Worm (Caenorhabditis elegans) whole organism, L3 larva: ENCODE data around the gene K01A6.6.

Experiments
- R02D3.7 ChIP-seq: fragments of 150-350 bp; optimal IDR thresholded peaks from 2 replicates; lab custom pipeline; 2014; ENCODE audit warnings: missing biosample characterization, missing genetic modification characterization
- ZK546.5 ChIP-seq: sonication (generic microtip); optimal IDR thresholded peaks from 2 replicates; lab custom pipeline; 2017; ENCODE audit warnings: missing biosample characterization, missing genetic modification characterization
- aly-2 ChIP-seq: fragments of 150-350 bp; optimal IDR thresholded peaks from 2 replicates; lab custom pipeline; 2014; ENCODE audit warnings: missing biosample characterization, missing genetic modification characterization
- ama-1 ChIP-seq: fragments of 150-350 bp; optimal IDR thresholded peaks from 2 replicates; lab custom pipeline; 2018
- ceh-16 ChIP-seq: sonication (generic microtip); optimal IDR thresholded peaks from 2 replicates; lab custom pipeline; 2017; ENCODE audit warnings: missing biosample characterization, missing genetic modification characterization
- egl-27 ChIP-seq: sonication (generic microtip); optimal IDR thresholded peaks from 4 replicates; lab custom pipeline; 2017; ENCODE audit warnings: missing biosample characterization, missing genetic modification reagents, missing genetic modification characterization
- egl-5 ChIP-seq: fragments of 150-350 bp; optimal IDR thresholded peaks from 2 replicates; lab custom pipeline; 2017; ENCODE audit warnings: missing biosample characterization, missing genetic modification reagents, missing genetic modification characterization, inconsistent platforms
- elt-1 ChIP-seq: fragments of 150-350 bp; optimal IDR thresholded peaks from 2 replicates; lab custom pipeline; 2014; ENCODE audit warnings: missing biosample characterization, missing genetic modification characterization
- elt-2 ChIP-seq: sonication (generic microtip); optimal IDR thresholded peaks from 2 replicates; lab custom pipeline; 2016; ENCODE audit warnings: missing genetic modification reagents, mild to moderate bottlenecking, missing genetic modification characterization, missing compliant biosample characterization
- fkh-10 ChIP-seq: sonication (generic microtip); optimal IDR thresholded peaks from 2 replicates; lab custom pipeline; 2017; ENCODE audit warnings: missing biosample characterization, missing genetic modification reagents, missing genetic modification characterization
- fkh-2 ChIP-seq: fragments of 150-350 bp; optimal IDR thresholded peaks from 2 replicates; lab custom pipeline; 2014; ENCODE audit warnings: missing biosample characterization, missing genetic modification reagents, missing genetic modification characterization
- hmg-11 ChIP-seq: sonication (generic microtip); optimal IDR thresholded peaks from 2 replicates; lab custom pipeline; 2016; ENCODE audit warnings: missing genetic modification characterization, missing compliant biosample characterization
- jun-1 ChIP-seq: fragments of 150-350 bp; optimal IDR thresholded peaks from 2 replicates; lab custom pipeline; 2014; ENCODE audit warnings: missing biosample characterization, missing genetic modification reagents, missing genetic modification characterization
- mdl-1 ChIP-seq: fragments of 150-350 bp; optimal IDR thresholded peaks from 2 replicates; lab custom pipeline; 2014; ENCODE audit warnings: missing biosample characterization, missing genetic modification characterization
- mml-1 ChIP-seq: fragments of 150-350 bp; sonication (generic microtip); optimal IDR thresholded peaks from 3 replicates; lab custom pipeline; 2014; ENCODE audit warnings: missing biosample characterization, missing genetic modification characterization
- nfya-1 ChIP-seq: sonication (generic microtip); optimal IDR thresholded peaks from 2 replicates; lab custom pipeline; 2017; ENCODE audit warnings: missing genetic modification characterization, mild to moderate bottlenecking, missing compliant biosample characterization, antibody characterized with exemption, moderate library complexity; ENCODE audit not compliant: insufficient read depth
- nhr-11 ChIP-seq: fragments of 150-350 bp; optimal IDR thresholded peaks from 2 replicates; lab custom pipeline; 2014; ENCODE audit warnings: missing biosample characterization, missing genetic modification characterization
- nhr-23 ChIP-seq: fragments of 150-350 bp; optimal IDR thresholded peaks from 2 replicates; lab custom pipeline; 2014; ENCODE audit warnings: missing biosample characterization, missing genetic modification reagents, missing genetic modification characterization
- nhr-237 ChIP-seq: fragments of 150-350 bp; optimal IDR thresholded peaks from 2 replicates; lab custom pipeline; 2014; ENCODE audit warnings: missing biosample characterization, missing genetic modification characterization
- nhr-25 ChIP-seq: sonication (generic microtip); optimal IDR thresholded peaks from 2 replicates; lab custom pipeline; 2017; ENCODE audit warnings: missing biosample characterization, missing genetic modification characterization
- nhr-28 ChIP-seq: fragments of 150-350 bp; optimal IDR thresholded peaks from 2 replicates; lab custom pipeline; 2014; ENCODE audit warnings: missing biosample characterization, missing genetic modification characterization
- nhr-76 ChIP-seq: fragments of 150-350 bp; sonication (generic microtip); optimal IDR thresholded peaks from 5 replicates; lab custom pipeline; 2014; ENCODE audit warnings: missing biosample characterization, missing genetic modification characterization
- pha-4 ChIP-seq: fragments of 150-350 bp; optimal IDR thresholded peaks from 2 replicates; lab custom pipeline; 2014; ENCODE audit warnings: missing biosample characterization, missing genetic modification reagents, missing genetic modification characterization
- pqm-1 ChIP-seq: fragments of 150-350 bp; optimal IDR thresholded peaks from 2 replicates; lab custom pipeline; 2017; ENCODE audit warnings: missing biosample characterization, missing genetic modification characterization, inconsistent platforms
- sea-2 ChIP-seq: fragments of 150-350 bp; sonication (generic microtip); optimal IDR thresholded peaks from 4 replicates; lab custom pipeline; 2014; ENCODE audit warnings: missing biosample characterization, missing genetic modification reagents, missing genetic modification characterization
- skn-1 ChIP-seq: fragments of 150-350 bp; optimal IDR thresholded peaks from 2 replicates; lab custom pipeline; 2014; ENCODE audit warnings: missing biosample characterization, missing genetic modification characterization
- snpc-4 ChIP-seq: fragments of 150-350 bp; optimal IDR thresholded peaks from 2 replicates; lab custom pipeline; 2014; ENCODE audit warnings: missing biosample characterization, missing genetic modification characterization
- tbx-2 ChIP-seq: sonication (generic microtip); optimal IDR thresholded peaks from 2 replicates; lab custom pipeline; 2016; ENCODE audit warnings: mild to moderate bottlenecking, missing genetic modification characterization, missing compliant biosample characterization
- unc-39 ChIP-seq: sonication (generic microtip); optimal IDR thresholded peaks from 4 replicates; lab custom pipeline; 2017; ENCODE audit warnings: missing biosample characterization, missing genetic modification characterization
- unc-62 ChIP-seq: fragments of 150-350 bp; sonication (generic microtip); optimal IDR thresholded peaks from 4 replicates; lab custom pipeline; 2014; ENCODE audit warnings: missing biosample characterization, missing genetic modification reagents, missing genetic modification characterization
- zag-1 ChIP-seq: fragments of 150-350 bp; optimal IDR thresholded peaks from 2 replicates; lab custom pipeline; 2014; ENCODE audit warnings: missing biosample characterization, missing genetic modification characterization
- ztf-11 ChIP-seq: fragments of 150-350 bp; optimal IDR thresholded peaks from 2 replicates; lab custom pipeline; 2014; ENCODE audit warnings: missing biosample characterization, missing genetic modification characterization

K01A6.6 gene

ce11 chrIV:11765507-11765906 is 30.4 kb downstream of the K01A6.6 start (continued):
- no peak for TF ChIP-seq jun-1 (tag; lab: Kevin White, UChicago)
- TF ChIP-seq sea-2 = peak; percentile 49

ce11 chrIV:11769769-11770168 is 34.6 kb downstream of the K01A6.6 start:
- TF ChIP-seq pqm-1 (peak; percentile 38), elt-2 (tag; lab: Kevin White, UChicago) (peak; percentile 63), unc-39 (tag; lab: Kevin White, UChicago) (no peak)
- TF ChIP-seq, all 47 proteins: peak for 2

ce11 chrIV:11771064-11771463 is 35.9 kb downstream of the K01A6.6 start:
- TF ChIP-seq pqm-1 (peak; percentile 43), egl-5 (tag; lab: Kevin White, UChicago) (no peak), unc-39 (tag; lab: Kevin White, UChicago) (no peak), elt-2 (tag; lab: Kevin White, UChicago) (peak; percentile 91), aly-2 (no peak), mml-1 (tag; lab: Kevin White, UChicago) (no peak), hmg-11 (no peak), pha-4 (peak; percentile 7), zag-1 (tag; lab: Kevin White, UChicago) (no peak), ztf-11 (tag; lab: Kevin White, UChicago) (no peak), egl-27 (tag; lab: Kevin White, UChicago) (no peak), nhr-237 (no peak), fkh-2 (tag; lab: Kevin White, UChicago) (no peak)

- TF ChIP-seq nhr-25 = no peak
- TF ChIP-seq snpc-4 (tag; lab: Kevin White, UChicago) = no peak
- TF ChIP-seq ama-1 (lab: Kevin White, UChicago) = no peak
- TF ChIP-seq ceh-16 = no peak
These were observed 37.0 kb downstream of the K01A6.6 start for ce11 chrIV:11772119-11772518.

ce11 chrIV:11773692-11774225 is 38.6 kb downstream of the K01A6.6 start, which contains the start of gene lips-5:
Gene lips-5, minus strand, starts transcription at chrIV:11773742.
- TF ChIP-seq fkh-10 (no peak), elt-2 (tag; lab: Kevin White, UChicago) (peak; percentile 56)

- TF ChIP-seq R02D3.7 (tag; lab: Kevin White, UChicago) = no peak
- no peak for TF ChIP-seq unc-62 (GFP tag; lab: Kevin White, UChicago)
- TF ChIP-seq egl-27 (tag; lab: Kevin White, UChicago) = no peak
- no peak for TF ChIP-seq aly-2
- no peak for TF ChIP-seq fkh-10
- TF ChIP-seq nhr-237 = no peak
- TF ChIP-seq mdl-1 (tag; lab: Kevin White, UChicago) = no peak
- TF ChIP-seq zag-1 (tag; lab: Kevin White, UChicago) = no peak
- no peak for TF ChIP-seq nhr-11 (tag; lab: Kevin White, UChicago)
- TF ChIP-seq ztf-11 (tag; lab: Kevin White, UChicago) = no peak
- no peak for TF ChIP-seq nhr-76 (tag; lab: Kevin White, UChicago)
- TF ChIP-seq elt-1 (tag; lab: Kevin White, UChicago) = no peak
- TF ChIP-seq tbx-2 = no peak
These were observed 41.9 kb downstream of the K01A6.6 start for ce11 chrIV:11776968-11777467.

ce11 chrIV:11779028-11779427 is 43.9 kb downstream of the K01A6.6 start, which contains the start of gene lpr-2:
Gene lpr-2, plus strand, starts transcription at chrIV:11779216.
- no peak for TF ChIP-seq egl-5 (tag; lab: Kevin White, UChicago)
- no peak for TF ChIP-seq nhr-23 (tag; lab: Kevin White, UChicago)
- TF ChIP-seq mml-1 (tag; lab: Kevin White, UChicago) = no peak
- no peak for TF ChIP-seq pha-4
- TF ChIP-seq nhr-28 (tag; lab: Kevin White, UChicago) = no peak
- TF ChIP-seq snpc-4 (tag; lab: Kevin White, UChicago) = no peak
- no peak for TF ChIP-seq skn-1 (tag; lab: Kevin White, UChicago)
- no peak for TF ChIP-seq ZK546.5
- TF ChIP-seq pqm-1 = no peak
- no peak for TF ChIP-seq elt-2 (tag; lab: Kevin White, UChicago)
- TF ChIP-seq nfya-1 = no peak
